Fruit fly (Drosophila melanogaster): ENCODE results near the gene CG8209.

The CG8209 gene

dm6 chr3L:7993570-7994319 lies 17.5 kb downstream of the CG8209 start (continued):
- TF ChIP-seq Eip78C (GFP tag): peak; percentile 72
- TF ChIP-seq CG32006 (GFP tag; optimal IDR thresholded peaks at IDR 0.05): no peak
- peak; percentile 37 for TF ChIP-seq CG6792 (GFP tag; optimal IDR thresholded peaks at IDR 0.05)
- no peak for TF ChIP-seq lz (GFP tag; optimal IDR thresholded peaks at IDR 0.05)
- TF ChIP-seq CG3032 (tag; optimal IDR thresholded peaks at IDR 0.05): peak; percentile 50
- no peak for TF ChIP-seq CG6276 (GFP tag; optimal IDR thresholded peaks at IDR 0.05)
- peak; percentile 31 for TF ChIP-seq Lpt (GFP tag; optimal IDR thresholded peaks at IDR 0.05)
- TF ChIP-seq Smox (GFP tag; optimal IDR thresholded peaks at IDR 0.05): no peak
- TF ChIP-seq CG11294 (GFP tag; IDR thresholded peaks at IDR 0.05): no peak
- no peak for TF ChIP-seq acj6 (GFP tag; optimal IDR thresholded peaks at IDR 0.05)
- peak; percentile 40 for TF ChIP-seq CG11902 (GFP tag; optimal IDR thresholded peaks at IDR 0.05)
- peak; percentile 61 for TF ChIP-seq Ets96B (tag; optimal IDR thresholded peaks at IDR 0.05)
- peak; percentile 70 for TF ChIP-seq CG10669 (GFP tag; optimal IDR thresholded peaks at IDR 0.05)
- TF ChIP-seq CG11762 (GFP tag; optimal IDR thresholded peaks at IDR 0.05; ENCODE audit: insufficient read depth): peak; percentile 20
- no peak for TF ChIP-seq dac (GFP tag; optimal IDR thresholded peaks at IDR 0.05)

dm6 chr3L:7996364-7996763 lies 20.2 kb downstream of the CG8209 start:
- no peak for TF ChIP-seq CG3919 (GFP tag; optimal IDR thresholded peaks at IDR 0.05)
- TF ChIP-seq fkh (GFP tag; optimal IDR thresholded peaks at IDR 0.05): peak; percentile 83
- TF ChIP-seq cyc (GFP tag; optimal IDR thresholded peaks at IDR 0.05): no peak

- TF ChIP-seq pdm3 (GFP tag; optimal IDR thresholded peaks at IDR 0.05): no peak
- no peak for TF ChIP-seq CG34406 (GFP tag; optimal IDR thresholded peaks at IDR 0.05)
- no peak for TF ChIP-seq ss (GFP tag; optimal IDR thresholded peaks at IDR 0.05)
- no peak for TF ChIP-seq CG8632 (GFP tag; optimal IDR thresholded peaks at IDR 0.05)
- TF ChIP-seq Gug (GFP tag; IDR thresholded peaks at IDR 0.05): no peak
- TF ChIP-seq Hr39 (GFP tag; optimal IDR thresholded peaks at IDR 0.05): no peak
- TF ChIP-seq CG6276 (GFP tag; optimal IDR thresholded peaks at IDR 0.05): no peak
- no peak for TF ChIP-seq CG8119 (GFP tag; IDR thresholded peaks at IDR 0.05)
Measured at dm6 chr3L:7999933-8000332, 23.7 kb downstream of the CG8209 start.

dm6 chr3L:8001057-8001597 lies 24.9 kb downstream of the CG8209 start:
- TF ChIP-seq CG6854 (GFP tag; optimal IDR thresholded peaks at IDR 0.05): no peak
- no peak for TF ChIP-seq Ets21C (GFP tag; optimal IDR thresholded peaks at IDR 0.05)
- no peak for TF ChIP-seq CG6163 (GFP tag; IDR thresholded peaks at IDR 0.05)
- no peak for TF ChIP-seq Sox15 (GFP tag; optimal IDR thresholded peaks at IDR 0.05)
- no peak for TF ChIP-seq dsx (GFP tag; optimal IDR thresholded peaks at IDR 0.05; ENCODE audit: poor library complexity, severe bottlenecking)
- no peak for TF ChIP-seq CG8632 (GFP tag; optimal IDR thresholded peaks at IDR 0.05)

dm6 chr3L:8005770-8006169 lies 29.6 kb downstream of the CG8209 start:
- TF ChIP-seq Eip75B (GFP tag; optimal IDR thresholded peaks at IDR 0.05): peak; percentile 8
- no peak for TF ChIP-seq Sox102F (GFP tag; optimal IDR thresholded peaks at IDR 0.05)

Measured in whole organism, prepupa.